Fruit fly (Drosophila melanogaster): ENCODE data around the gene Cad96Ca.
A peak's percentile ranks its signal among the peaks of the same experiment; 100 is the strongest.

Gene Cad96Ca

dm6 chr3R:25176517-25176916, 31.6 kb downstream of the Cad96Ca start (continued):
- TF ChIP-seq disco-r (GFP tag; optimal IDR thresholded peaks at IDR 0.05) (no peak), CG5180 (GFP tag; optimal IDR thresholded peaks at IDR 0.05) (no peak), CG6765 (GFP tag; optimal IDR thresholded peaks at IDR 0.05) (no peak), D (optimal IDR thresholded peaks at IDR 0.05) (no peak), D (GFP tag; optimal IDR thresholded peaks at IDR 0.05) (no peak), NK7.1 (GFP tag; optimal IDR thresholded peaks at IDR 0.05) (no peak), dmrt99B (tag; optimal IDR thresholded peaks at IDR 0.05) (peak; percentile 23), tio (GFP tag; optimal IDR thresholded peaks at IDR 0.05) (no peak), CG7556 (GFP tag; optimal IDR thresholded peaks at IDR 0.05) (peak; percentile 6), CG31365 (tag; optimal IDR thresholded peaks at IDR 0.05) (no peak), sqz (GFP tag; optimal IDR thresholded peaks at IDR 0.05) (no peak), insv (GFP tag; optimal IDR thresholded peaks at IDR 0.05) (no peak), Hmx (GFP tag; optimal IDR thresholded peaks at IDR 0.05) (no peak), CG10209 (GFP tag; optimal IDR thresholded peaks at IDR 0.05) (peak; percentile 11), CG15479 (GFP tag; optimal IDR thresholded peaks at IDR 0.05) (no peak), crol (GFP tag; IDR thresholded peaks at IDR 0.05) (no peak), gcm (GFP tag; optimal IDR thresholded peaks at IDR 0.05) (no peak), CG11504 (tag; optimal IDR thresholded peaks at IDR 0.05) (peak; percentile 28), bowl (GFP tag; IDR thresholded peaks at IDR 0.05) (no peak), CG3726 (GFP tag; IDR thresholded peaks at IDR 0.05) (no peak), CG13894 (tag; optimal IDR thresholded peaks at IDR 0.05) (no peak), gem (tag; optimal IDR thresholded peaks at IDR 0.05) (peak; percentile 31), CoRest (tag; optimal IDR thresholded peaks at IDR 0.05) (peak; percentile 7), CG6683 (GFP tag; optimal IDR thresholded peaks at IDR 0.05) (no peak), sima (GFP tag; optimal IDR thresholded peaks at IDR 0.05) (no peak), da (GFP tag; optimal IDR thresholded peaks at IDR 0.05) (no peak), nau (GFP tag; optimal IDR thresholded peaks at IDR 0.05) (no peak), CG4404 (GFP tag; IDR thresholded peaks at IDR 0.05) (peak; percentile 12; the same call in 1 of the 2 replicates), CG16863 (GFP tag; optimal IDR thresholded peaks at IDR 0.05) (no peak), sens (GFP tag) (peak; percentile 51), peb (GFP tag; IDR thresholded peaks at IDR 0.05) (no peak), Med (GFP tag) (peak; percentile 77), CG14014 (GFP tag; IDR thresholded peaks at IDR 0.05) (no peak), CG34224 (GFP tag; IDR thresholded peaks at IDR 0.05; ENCODE audit: partially characterized antibody) (no peak), CG12391 (tag; optimal IDR thresholded peaks at IDR 0.05) (no peak), CG2712 (tag; optimal IDR thresholded peaks at IDR 0.05) (peak; percentile 13), chinmo (GFP tag; IDR thresholded peaks at IDR 0.05; ENCODE audit: partially characterized antibody) (no peak), schlank (tag; optimal IDR thresholded peaks at IDR 0.05) (no peak), CG10979 (tag; optimal IDR thresholded peaks at IDR 0.05) (peak; percentile 22), nerfin-2 (GFP tag; IDR thresholded peaks at IDR 0.05; ENCODE audit: partially characterized antibody) (no peak), CG3065 (GFP tag; optimal IDR thresholded peaks at IDR 0.05) (no peak), Hr51 (GFP tag; optimal IDR thresholded peaks at IDR 0.05) (peak in 1 of 2 experiments; percentile 24), grau (tag; optimal IDR thresholded peaks at IDR 0.05) (peak; percentile 19), seq (GFP tag; IDR thresholded peaks at IDR 0.05) (no peak), scrt (GFP tag; optimal IDR thresholded peaks at IDR 0.05) (no peak), CG2875 (GFP tag; optimal IDR thresholded peaks at IDR 0.05) (no peak), Hr39 (optimal IDR thresholded peaks at IDR 0.05) (no peak), corto (GFP tag; optimal IDR thresholded peaks at IDR 0.05) (no peak), trem (tag; optimal IDR thresholded peaks at IDR 0.05) (no peak), unc-4 (GFP tag; IDR thresholded peaks at IDR 0.05; ENCODE audit: partially characterized antibody) (no peak), vfl (GFP tag; optimal IDR thresholded peaks at IDR 0.05) (no peak)
